Fruit fly (Drosophila melanogaster): ENCODE data around the gene CG4042.

Gene CG4042

dm6 chr3L:20771001-20771890 lies at the start of gene CG4042, which contains the start of gene Pitslre:
Gene CG4042, minus strand, starts transcription at chr3L:20771507.
Gene Pitslre, plus strand, starts transcription at chr3L:20771528.
- no peak for TF ChIP-seq CTCF (optimal IDR thresholded peaks at IDR 0.05)
- no peak for TF ChIP-seq CG8478 (optimal IDR thresholded peaks at IDR 0.05)

- TF ChIP-seq CTCF (optimal IDR thresholded peaks at IDR 0.05) (no peak), CG8478 (optimal IDR thresholded peaks at IDR 0.05) (no peak)
These were observed 46.6 kb upstream of the CG4042 start, which contains the start of gene Mst77F for dm6 chr3L:20817927-20818326. Gene Mst77F, minus strand, starts transcription at chr3L:20818027.

dm6 chr3L:20815666-20816375 lies 44.5 kb upstream of the CG4042 start, which contains the start of the genes CG3618 and Pka-R1:
Gene CG3618, minus strand, starts transcription at chr3L:20816075.
Gene Pka-R1, plus strand, starts transcription at chr3L:20816118.
- no peak for TF ChIP-seq CG8478 (optimal IDR thresholded peaks at IDR 0.05)
- TF ChIP-seq CTCF (optimal IDR thresholded peaks at IDR 0.05), result no peak

dm6 chr3L:20809088-20809999 lies 38.0 kb upstream of the CG4042 start, which contains the start of the genes CG3634 and HIPP1:
Gene CG3634, minus strand, starts transcription at chr3L:20809272.
Gene HIPP1, plus strand, starts transcription at chr3L:20809669.
- TF ChIP-seq CG8478 (optimal IDR thresholded peaks at IDR 0.05), result no peak
- no peak for TF ChIP-seq CTCF (optimal IDR thresholded peaks at IDR 0.05)

dm6 chr3L:20800208-20800607 lies 28.9 kb upstream of the CG4042 start, which contains the start of gene Spc105R:
Gene Spc105R, plus strand, starts transcription at chr3L:20800410.
- TF ChIP-seq CG8478 (optimal IDR thresholded peaks at IDR 0.05), result no peak
- peak; percentile 3 to 32 for TF ChIP-seq CTCF (optimal IDR thresholded peaks at IDR 0.05)

dm6 chr3L:20798325-20798846 lies 27.1 kb upstream of the CG4042 start, which contains the start of the genes CG3698 and tzn:
Gene CG3698, minus strand, starts transcription at chr3L:20798375.
Gene tzn, plus strand, starts transcription at chr3L:20798645.
- TF ChIP-seq CTCF (optimal IDR thresholded peaks at IDR 0.05), result peak; percentile 86 to 91
- TF ChIP-seq CG8478 (optimal IDR thresholded peaks at IDR 0.05), result no peak

dm6 chr3L:20797379-20797778 lies 26.1 kb upstream of the CG4042 start:
- TF ChIP-seq CG8478 (optimal IDR thresholded peaks at IDR 0.05) (no peak), CTCF (optimal IDR thresholded peaks at IDR 0.05) (no peak)

- TF ChIP-seq CG8478 (optimal IDR thresholded peaks at IDR 0.05) (no peak), CTCF (optimal IDR thresholded peaks at IDR 0.05) (no peak)
These were observed 25.4 kb upstream of the CG4042 start for dm6 chr3L:20796757-20797156.

- TF ChIP-seq CTCF (optimal IDR thresholded peaks at IDR 0.05) (no peak), CG8478 (optimal IDR thresholded peaks at IDR 0.05) (no peak)
These were observed 21.4 kb upstream of the CG4042 start, which contains the start of gene Six4 for dm6 chr3L:20792693-20793092. Gene Six4, minus strand, starts transcription at chr3L:20792777.

- no peak for TF ChIP-seq CG8478 (optimal IDR thresholded peaks at IDR 0.05)
- no peak for TF ChIP-seq CTCF (optimal IDR thresholded peaks at IDR 0.05)
These were observed 18.0 kb upstream of the CG4042 start for dm6 chr3L:20789299-20789698.

- TF ChIP-seq CTCF (optimal IDR thresholded peaks at IDR 0.05) (no peak), CG8478 (optimal IDR thresholded peaks at IDR 0.05) (no peak)
These were observed 16.6 kb upstream of the CG4042 start, which contains the start of gene CG11396 for dm6 chr3L:20787835-20788380. Gene CG11396, minus strand, starts transcription at chr3L:20788137.

- TF ChIP-seq CG8478 (optimal IDR thresholded peaks at IDR 0.05) (no peak), CTCF (optimal IDR thresholded peaks at IDR 0.05) (peak in 1 of 2 experiments; percentile 33)
These were observed 14.6 kb upstream of the CG4042 start, which contains the start of gene Pcif1 for dm6 chr3L:20785742-20786427. Gene Pcif1, minus strand, starts transcription at chr3L:20786197.
